Worm (Caenorhabditis elegans): ENCODE data around the gene B0507.8.

B0507.8 gene

DNA sequence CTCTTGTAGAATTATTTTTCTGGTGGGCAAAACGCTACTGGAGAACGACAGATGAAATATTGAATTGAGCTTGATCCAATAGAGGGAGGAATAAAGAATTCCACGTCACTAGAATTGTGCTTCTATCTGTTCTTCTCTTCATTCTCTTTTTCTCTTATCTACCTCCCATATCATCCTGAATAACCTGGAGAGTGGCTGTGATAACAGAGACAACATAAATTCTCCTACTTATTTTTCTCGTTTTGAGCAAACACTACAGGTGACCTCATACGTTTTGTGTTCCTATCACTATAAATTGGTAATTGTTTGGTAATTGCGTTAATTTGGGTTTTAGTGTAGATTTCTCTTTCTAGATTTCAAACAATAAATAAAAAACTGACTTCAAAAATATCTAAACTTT, 18.4 kb upstream of the B0507.8 start:
- TF ChIP-seq elt-2 (tag; optimal IDR thresholded peaks at IDR 0.05) (peak; percentile 88), lim-6 (tag; optimal IDR thresholded peaks at IDR 0.05) (no peak)

DNA sequence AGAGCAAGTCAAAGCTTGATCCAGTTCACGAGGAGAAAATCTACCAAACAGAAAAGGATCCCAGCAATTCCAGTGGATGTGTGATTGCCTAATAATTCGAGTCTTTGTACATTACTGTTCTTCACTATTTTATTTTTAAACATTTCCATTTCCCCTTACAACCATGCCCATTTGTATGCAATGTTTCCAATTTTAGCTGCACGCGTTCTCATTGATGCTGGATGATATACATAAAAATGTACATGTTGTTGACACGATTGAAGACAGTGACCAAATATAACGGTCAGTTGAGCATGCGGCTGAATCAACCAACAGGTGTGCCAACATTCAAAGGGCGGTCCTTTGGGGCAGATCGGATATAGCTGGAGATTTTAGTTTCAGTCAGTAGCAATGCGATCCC, 13.5 kb upstream of the B0507.8 start, which contains the start of gene B0507.1:
Gene B0507.1 (plus strand): TSS at position 301 of the 400 bp plus-strand sequence.
- no peak for TF ChIP-seq Y22D7AL.16 (tag; optimal IDR thresholded peaks at IDR 0.05)
- TF ChIP-seq ahr-1 (tag; optimal IDR thresholded peaks at IDR 0.05) = no peak
- no peak for TF ChIP-seq ceh-9 (tag; optimal IDR thresholded peaks at IDR 0.05)
- TF ChIP-seq F13H6.1 (tag; optimal IDR thresholded peaks at IDR 0.05) = no peak
- TF ChIP-seq lin-11 (tag; optimal IDR thresholded peaks at IDR 0.05) = no peak
- no peak for TF ChIP-seq hlh-6 (tag; optimal IDR thresholded peaks at IDR 0.05)
- TF ChIP-seq mec-3 (tag; optimal IDR thresholded peaks at IDR 0.05; ENCODE audit: borderline replicate concordance) = no peak

DNA sequence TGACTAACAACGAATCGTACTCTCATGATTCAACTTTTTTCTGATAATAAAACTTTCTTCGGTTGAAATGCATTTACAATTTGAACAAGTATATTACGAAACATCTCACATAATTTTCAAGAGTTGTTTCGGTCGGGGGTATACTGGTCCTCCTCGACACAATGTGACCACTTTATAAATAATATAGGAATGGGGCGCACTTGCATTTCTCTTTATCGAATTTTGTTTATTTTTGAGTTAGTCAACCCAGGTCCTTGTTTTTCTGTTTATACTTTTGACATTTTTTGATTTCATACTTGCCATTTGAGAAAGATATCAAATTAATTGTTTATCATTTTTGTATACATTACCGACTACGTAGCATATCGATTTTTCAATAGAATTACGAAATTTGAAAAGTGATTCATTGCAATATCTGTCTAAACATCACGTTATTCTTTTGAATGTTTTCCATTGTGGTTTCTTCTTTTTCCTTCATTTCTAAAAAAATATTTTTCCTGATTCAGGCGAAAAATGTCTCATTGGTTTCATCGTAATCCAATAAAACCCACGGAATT, 11.1 kb upstream of the B0507.8 start, which contains the start of gene B0507.2:
Gene B0507.2 (plus strand): TSS at position 507 of the 557 bp plus-strand sequence.
- peak; percentile 61 for TF ChIP-seq unc-42 (tag; optimal IDR thresholded peaks at IDR 0.05)
- no peak for TF ChIP-seq ceh-45 (GFP tag; IDR thresholded peaks at IDR 0.05)

DNA sequence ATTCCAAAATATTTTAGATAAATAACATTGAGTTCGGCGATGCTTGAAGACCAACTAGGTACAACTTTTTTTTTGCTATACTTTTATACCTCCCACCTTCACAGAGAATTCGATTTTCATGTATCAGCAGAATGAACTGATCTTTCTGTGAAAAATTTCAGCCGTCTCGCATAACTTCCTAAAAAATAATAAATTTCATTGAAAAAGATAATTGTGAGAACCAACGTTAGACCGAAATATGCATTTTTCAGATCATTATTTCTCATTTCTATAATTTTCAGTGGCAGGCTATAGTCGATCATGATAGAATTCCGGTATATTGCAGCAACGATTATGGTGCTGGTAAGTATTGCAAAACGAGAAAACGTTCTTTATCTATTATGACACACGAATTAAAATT, 8.8 kb upstream of the B0507.8 start, which contains the start of gene srx-115:
Gene srx-115 (plus strand): TSS at position 301 of the 400 bp plus-strand sequence.
- TF ChIP-seq nfya-1 (tag; optimal IDR thresholded peaks at IDR 0.05) (no peak), pax-1 (tag; optimal IDR thresholded peaks at IDR 0.05) (no peak), fkh-10 (GFP tag; optimal IDR thresholded peaks at IDR 0.05) (no peak), npax-4 (tag; optimal IDR thresholded peaks at IDR 0.05) (no peak), hlh-6 (tag; optimal IDR thresholded peaks at IDR 0.05) (no peak), pqm-1 (tag; optimal IDR thresholded peaks at IDR 0.05) (no peak), lin-11 (tag; optimal IDR thresholded peaks at IDR 0.05) (no peak), elt-4 (tag; optimal IDR thresholded peaks at IDR 0.05) (no peak), dmd-4 (tag; optimal IDR thresholded peaks at IDR 0.05; ENCODE audit: borderline replicate concordance) (no peak), ets-4 (tag; optimal IDR thresholded peaks at IDR 0.05) (no peak), ceh-48 (tag; optimal IDR thresholded peaks at IDR 0.05) (no peak), pat-9 (tag; optimal IDR thresholded peaks at IDR 0.05) (no peak), ceh-30 (tag; optimal IDR thresholded peaks at IDR 0.05) (no peak), sox-2 (GFP tag; IDR thresholded peaks at IDR 0.05) (no peak), ceh-34 (tag; optimal IDR thresholded peaks at IDR 0.05) (no peak), sdc-2 (tag; optimal IDR thresholded peaks at IDR 0.05) (no peak), ceh-31 (tag; optimal IDR thresholded peaks at IDR 0.05) (no peak), unc-86 (tag; optimal IDR thresholded peaks at IDR 0.05) (no peak)

DNA sequence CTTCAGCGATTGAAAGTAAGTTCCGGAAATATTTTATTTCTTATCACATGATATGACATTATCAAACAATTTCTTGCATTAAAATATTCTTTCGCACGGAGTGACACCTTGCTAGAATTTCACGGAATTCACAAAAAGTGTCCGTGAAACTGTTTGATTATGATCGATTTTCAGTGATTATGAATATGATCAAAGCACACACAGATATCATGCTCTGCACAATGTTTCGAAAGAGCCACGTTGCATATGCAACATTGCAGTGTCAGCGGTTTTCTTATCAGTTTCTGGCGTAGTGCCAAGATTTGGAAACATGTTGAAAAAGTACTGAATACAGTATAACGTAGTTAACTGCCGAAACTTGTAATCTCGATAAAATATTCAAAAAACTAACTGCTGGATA, 6.4 kb upstream of the B0507.8 start:
- TF ChIP-seq elt-2 (tag; optimal IDR thresholded peaks at IDR 0.05) = peak; percentile 14
- TF ChIP-seq ceh-14 (tag; optimal IDR thresholded peaks at IDR 0.05) = no peak

DNA sequence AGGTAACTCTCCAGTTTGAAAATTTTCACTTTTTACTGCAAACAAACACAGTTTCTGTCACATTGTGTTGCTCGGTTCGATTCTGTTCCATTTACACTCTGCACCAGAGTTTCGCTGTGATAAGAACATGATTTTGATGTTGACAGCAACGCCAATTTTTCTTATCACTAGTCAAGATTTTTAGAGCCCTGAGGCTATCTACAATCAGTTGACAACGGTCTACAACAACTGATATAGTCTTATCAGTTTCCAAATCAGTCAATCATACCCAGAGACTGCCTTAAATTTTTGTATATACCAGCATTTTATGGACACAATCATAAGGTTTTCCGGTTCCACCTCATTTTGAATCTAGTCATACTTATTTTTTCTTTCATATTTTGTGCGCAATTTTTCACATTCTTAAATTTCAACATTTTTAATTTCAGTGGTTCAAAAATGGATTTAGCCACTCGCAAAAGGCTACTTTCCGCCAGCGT, 5.8 kb upstream of the B0507.8 start, which contains the start of gene B0507.3:
Gene B0507.3 (plus strand): TSS at position 429 of the 479 bp plus-strand sequence.
- TF ChIP-seq rnt-1 (tag; optimal IDR thresholded peaks at IDR 0.05) (no peak), ref-2 (tag; optimal IDR thresholded peaks at IDR 0.05) (no peak), ceh-30 (tag; optimal IDR thresholded peaks at IDR 0.05) (no peak), pqm-1 (tag; optimal IDR thresholded peaks at IDR 0.05) (peak; percentile 75), C38D4.7 (GFP tag; optimal IDR thresholded peaks at IDR 0.05) (no peak), elt-2 (tag; optimal IDR thresholded peaks at IDR 0.05) (peak; percentile 99), C08G9.2 (tag; optimal IDR thresholded peaks at IDR 0.05) (no peak), ztf-16 (tag; optimal IDR thresholded peaks at IDR 0.05) (no peak)
